Worm (Caenorhabditis elegans): ENCODE measurements around the gene C05D12.5.

The C05D12.5 gene

DNA sequence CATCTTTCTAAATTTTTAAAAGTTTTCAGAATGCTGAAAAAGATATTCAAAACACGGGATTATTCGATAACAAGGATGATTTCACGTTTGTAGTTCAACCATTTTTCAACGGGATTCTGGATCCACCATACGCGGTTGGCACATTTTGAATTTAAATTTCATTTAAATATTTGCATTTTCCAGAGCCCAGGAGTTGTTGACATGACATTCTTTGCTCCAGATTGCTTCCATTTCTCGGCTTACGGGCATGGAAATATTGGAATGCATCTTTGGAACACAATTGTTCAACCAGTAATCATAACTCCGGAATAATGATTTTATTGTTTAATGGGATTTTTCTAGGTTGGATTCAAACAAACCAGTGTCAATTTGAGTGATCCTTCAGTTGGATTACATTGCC lies 16.8 kb downstream of the C05D12.5 start:
- TF ChIP-seq nhr-84 (tag; optimal IDR thresholded peaks at IDR 0.05) (no peak), ceh-90 (tag; optimal IDR thresholded peaks at IDR 0.05) (no peak), efl-1 (optimal IDR thresholded peaks at IDR 0.05) (no peak), efl-1 (GFP tag; optimal IDR thresholded peaks at IDR 0.05 in 1 of 2) (peak in 1 of 2 experiments; percentile 26)

DNA sequence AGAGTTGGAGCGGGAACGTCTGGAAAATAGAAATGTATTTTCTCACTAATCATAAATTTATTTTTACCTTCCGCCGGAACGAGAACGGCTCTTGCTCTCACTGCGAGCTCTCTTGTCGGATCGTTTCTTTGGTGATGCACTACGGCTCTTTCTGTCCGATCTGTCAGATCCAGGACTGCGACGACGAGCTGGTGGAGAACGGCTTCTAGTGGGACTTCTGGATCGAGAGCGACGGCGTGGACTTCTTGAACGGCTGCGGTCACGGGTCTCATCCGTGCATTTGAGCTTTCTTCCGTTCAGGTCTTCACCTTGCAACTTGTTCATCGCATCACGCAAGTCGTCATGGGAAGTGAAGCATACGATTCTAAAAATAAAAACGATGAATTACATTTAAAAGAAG lies 17.7 kb downstream of the C05D12.5 start:
- TF ChIP-seq jun-1 (tag; optimal IDR thresholded peaks at IDR 0.05), result no peak
- TF ChIP-seq nhr-77 (tag; optimal IDR thresholded peaks at IDR 0.05), result no peak
- no peak for TF ChIP-seq nhr-28 (tag; optimal IDR thresholded peaks at IDR 0.05)
- TF ChIP-seq pag-3 (tag; optimal IDR thresholded peaks at IDR 0.05; ENCODE audit: borderline replicate concordance, insufficient read depth), result no peak
- no peak for TF ChIP-seq irx-1 (tag; optimal IDR thresholded peaks at IDR 0.05)
- no peak for TF ChIP-seq unc-62 (GFP tag; optimal IDR thresholded peaks at IDR 0.05)
- no peak for TF ChIP-seq pax-3 (tag; optimal IDR thresholded peaks at IDR 0.05)
- no peak for TF ChIP-seq nhr-76 (tag; optimal IDR thresholded peaks at IDR 0.05)
- no peak for TF ChIP-seq unc-86 (tag; optimal IDR thresholded peaks at IDR 0.05)
- TF ChIP-seq nhr-85 (tag), result no peak
- no peak for TF ChIP-seq dsc-1 (tag; optimal IDR thresholded peaks at IDR 0.05)
- no peak for TF ChIP-seq mdl-1 (tag; optimal IDR thresholded peaks at IDR 0.05)

DNA sequence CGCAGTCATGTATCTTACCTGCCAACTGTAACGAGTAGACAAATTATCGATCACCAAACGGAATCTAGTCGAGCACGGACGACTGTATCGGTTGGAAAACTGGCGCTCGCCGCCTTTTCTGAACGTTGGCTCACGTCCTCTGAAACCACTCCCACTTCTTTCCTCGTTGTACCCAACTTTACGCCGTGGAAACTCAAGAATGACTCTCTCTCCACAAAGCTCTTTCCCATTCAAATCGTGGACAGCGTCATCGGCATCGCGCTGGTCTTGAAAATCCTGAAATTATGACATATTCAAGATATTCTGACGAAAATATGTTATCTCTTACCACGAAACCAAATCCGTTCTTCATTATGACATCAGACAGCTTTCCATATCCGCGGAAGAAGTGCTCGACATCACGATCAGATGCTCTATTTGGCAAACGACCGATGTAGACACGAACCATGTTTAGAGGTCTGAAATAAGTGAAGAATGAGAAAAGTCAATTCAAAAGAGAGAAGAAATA lies 18.5 kb downstream of the C05D12.5 start, which contains the start of gene rsp-2:
Gene rsp-2 (minus strand): TSS at position 458 of the 508 bp plus-strand sequence.
- TF ChIP-seq mep-1 (tag; optimal IDR thresholded peaks at IDR 0.05), result no peak
- TF ChIP-seq unc-62 (GFP tag; optimal IDR thresholded peaks at IDR 0.05), result no peak
- no peak for TF ChIP-seq nhr-11 (tag; optimal IDR thresholded peaks at IDR 0.05)
- no peak for TF ChIP-seq aha-1 (tag; optimal IDR thresholded peaks at IDR 0.05)
- TF ChIP-seq nhr-90 (tag; optimal IDR thresholded peaks at IDR 0.05; ENCODE audit: poor library complexity), result no peak
- no peak for TF ChIP-seq unc-98 (GFP tag; IDR thresholded peaks at IDR 0.05)
- no peak for TF ChIP-seq F16B12.6 (tag; optimal IDR thresholded peaks at IDR 0.05)
- TF ChIP-seq xbp-1 (tag; optimal IDR thresholded peaks at IDR 0.05), result no peak
- TF ChIP-seq fkh-8 (tag; optimal IDR thresholded peaks at IDR 0.05), result no peak
- TF ChIP-seq nhr-84 (tag; optimal IDR thresholded peaks at IDR 0.05), result no peak
- no peak for TF ChIP-seq hlh-17 (GFP tag; optimal IDR thresholded peaks at IDR 0.05; ENCODE audit: borderline replicate concordance)
- TF ChIP-seq hpl-2 (GFP tag; optimal IDR thresholded peaks at IDR 0.05), result no peak
- TF ChIP-seq rnt-1 (tag; optimal IDR thresholded peaks at IDR 0.05), result no peak

DNA sequence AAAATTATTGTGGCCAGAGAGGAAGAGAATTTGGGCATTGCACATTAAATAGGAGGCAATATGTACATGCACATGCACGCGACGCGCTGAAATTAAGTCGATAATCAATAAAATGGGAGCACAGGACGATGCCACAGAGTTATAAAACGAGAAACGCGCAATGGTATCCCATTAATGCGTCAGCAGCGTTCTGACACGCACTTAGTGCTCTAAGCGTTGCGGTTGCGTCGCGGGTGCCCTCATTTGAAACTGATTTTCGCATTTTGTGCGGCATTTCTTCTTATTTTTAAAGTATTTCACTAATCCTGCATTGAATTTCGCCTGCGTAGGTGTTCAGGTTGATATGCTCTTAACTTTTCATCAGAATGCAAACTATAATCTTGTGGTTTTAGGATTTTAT lies 19.0 kb downstream of the C05D12.5 start, which contains the start of gene rsp-1:
Gene rsp-1 (plus strand): TSS at position 338 of the 400 bp plus-strand sequence.
- no peak for TF ChIP-seq nhr-76 (tag; optimal IDR thresholded peaks at IDR 0.05)
- TF ChIP-seq ama-1 (optimal IDR thresholded peaks at IDR 0.05), result no peak
- TF ChIP-seq efl-1 (optimal IDR thresholded peaks at IDR 0.05), result peak; percentile 88 to 90
- TF ChIP-seq efl-1 (GFP tag; optimal IDR thresholded peaks at IDR 0.05 in 1 of 2), result peak; percentile 84 to 98
- no peak for TF ChIP-seq nhr-84 (tag; optimal IDR thresholded peaks at IDR 0.05)
- no peak for TF ChIP-seq ets-5 (GFP tag; IDR thresholded peaks at IDR 0.05)
- TF ChIP-seq fos-1 (tag; optimal IDR thresholded peaks at IDR 0.05), result peak; percentile 78
- peak; percentile 73 for TF ChIP-seq pax-3 (tag; optimal IDR thresholded peaks at IDR 0.05)
- no peak for TF ChIP-seq hlh-17 (GFP tag; optimal IDR thresholded peaks at IDR 0.05; ENCODE audit: borderline replicate concordance)
- no peak for TF ChIP-seq ceh-90 (tag; optimal IDR thresholded peaks at IDR 0.05)
- peak; percentile 49 for TF ChIP-seq egl-13 (tag; optimal IDR thresholded peaks at IDR 0.05)
- no peak for TF ChIP-seq alr-1 (tag; optimal IDR thresholded peaks at IDR 0.05; ENCODE audit: borderline replicate concordance)
- TF ChIP-seq isw-1 (GFP tag; IDR thresholded peaks at IDR 0.05), result peak; percentile 87
- peak; percentile 89 for TF ChIP-seq lin-14 (GFP tag; optimal IDR thresholded peaks at IDR 0.05)
- peak; percentile 80 for TF ChIP-seq grh-1 (GFP tag; IDR thresholded peaks at IDR 0.05)
- TF ChIP-seq dpl-1 (GFP tag; optimal IDR thresholded peaks at IDR 0.05), result peak; percentile 84 to 88 (median 87)
- peak; percentile 93 for TF ChIP-seq nhr-71 (tag; optimal IDR thresholded peaks at IDR 0.05)
- TF ChIP-seq unc-30 (tag; optimal IDR thresholded peaks at IDR 0.05), result no peak
- TF ChIP-seq fkh-8 (tag; optimal IDR thresholded peaks at IDR 0.05), result peak; percentile 79
- peak; percentile 57 for TF ChIP-seq fkh-10 (GFP tag; optimal IDR thresholded peaks at IDR 0.05)
- TF ChIP-seq lin-15B (tag; optimal IDR thresholded peaks at IDR 0.05), result peak; percentile 84
- TF ChIP-seq lsy-2 (tag; optimal IDR thresholded peaks at IDR 0.05), result peak; percentile 91 to 94
- no peak for TF ChIP-seq mab-9 (GFP tag; IDR thresholded peaks at IDR 0.05)
- TF ChIP-seq zag-1 (tag; optimal IDR thresholded peaks at IDR 0.05), result no peak
- TF ChIP-seq mdl-1 (tag; optimal IDR thresholded peaks at IDR 0.05), result peak in 1 of 2 experiments; percentile 85
- peak; percentile 91 for TF ChIP-seq unc-130 (tag; optimal IDR thresholded peaks at IDR 0.05)
- no peak; the same call in 1 of the 2 replicates for TF ChIP-seq ceh-88 (GFP tag; IDR thresholded peaks at IDR 0.05)
- peak; percentile 55 for TF ChIP-seq ceh-8 (GFP tag; optimal IDR thresholded peaks at IDR 0.05)
- TF ChIP-seq nhr-237 (tag; optimal IDR thresholded peaks at IDR 0.05), result no peak
